Fruit fly (Drosophila melanogaster) whole organism, embryonic: ENCODE measurements around the gene fkh.
A peak's percentile ranks its signal among the peaks of the same experiment; 100 is the strongest.

ENCODE experiments used
- CG10979 ChIP-seq: fragments of 200-800 bp; sonication (Bioruptor generic); optimal IDR thresholded peaks from 2 replicates; lab custom pipeline; 2018; ENCODE audit warnings: missing biosample characterization, mild to moderate bottlenecking, missing genetic modification characterization, moderate library complexity
- CoRest ChIP-seq: fragments of 200-800 bp; sonication (Bioruptor generic); optimal IDR thresholded peaks from 3 replicates; lab custom pipeline; 2018; ENCODE audit warnings: missing biosample characterization, mild to moderate bottlenecking, missing genetic modification characterization, moderate library complexity
- grn ChIP-seq: fragments of 200-800 bp; sonication (Bioruptor generic); optimal IDR thresholded peaks from 3 replicates; lab custom pipeline; 2017; ENCODE audit warnings: missing biosample characterization, missing genetic modification characterization

dm6 chr3R:28568095-28568750, 16.8 kb downstream of the fkh start:
- TF ChIP-seq CoRest (tag; lab: Kevin White, UChicago) (no peak), CG10979 (no peak), grn (GFP tag; lab: Kevin White, UChicago) (peak; percentile 51)
